Fruit fly (Drosophila melanogaster) whole organism: ENCODE results near the gene CG43658.

Experiments
- CG8478 ChIP-seq: fragments of >200 bp; optimal IDR thresholded peaks from 2 replicates; lab custom pipeline; 2018; ENCODE audit warnings: inconsistent platforms
- EcR ChIP-seq, 2 experiments: fragments of >200 bp; optimal IDR thresholded peaks; 2 replicates each; lab custom pipeline; 2017; ENCODE audit warnings: missing biosample characterization in 2 of 2, missing genetic modification characterization in 2 of 2, missing genetic modification reagents in 2 of 2
- pan ChIP-seq: fragments of >200 bp; optimal IDR thresholded peaks from 2 replicates; lab custom pipeline; 2017
- usp ChIP-seq: fragments of >200 bp; optimal IDR thresholded peaks from 2 replicates; lab custom pipeline; 2017; ENCODE audit warnings: missing biosample characterization, missing genetic modification characterization, mixed read lengths

- no peak for TF ChIP-seq pan (lab: Kevin White, UChicago)
- TF ChIP-seq CG8478 (lab: Kevin White, UChicago), result no peak
- no peak for TF ChIP-seq EcR (GFP tag; optimal IDR thresholded peaks at IDR 0.05; lab: Kevin White, UChicago)
- TF ChIP-seq usp (GFP tag; lab: Kevin White, UChicago), result no peak
These were observed 95.5 kb downstream of the CG43658 start for dm6 chrX:17465523-17465922.
